Fruit fly (Drosophila melanogaster): ENCODE results near the gene sowah.
A peak's percentile ranks its signal among the peaks of the same experiment; 100 is the strongest.

The sowah gene

DNA sequence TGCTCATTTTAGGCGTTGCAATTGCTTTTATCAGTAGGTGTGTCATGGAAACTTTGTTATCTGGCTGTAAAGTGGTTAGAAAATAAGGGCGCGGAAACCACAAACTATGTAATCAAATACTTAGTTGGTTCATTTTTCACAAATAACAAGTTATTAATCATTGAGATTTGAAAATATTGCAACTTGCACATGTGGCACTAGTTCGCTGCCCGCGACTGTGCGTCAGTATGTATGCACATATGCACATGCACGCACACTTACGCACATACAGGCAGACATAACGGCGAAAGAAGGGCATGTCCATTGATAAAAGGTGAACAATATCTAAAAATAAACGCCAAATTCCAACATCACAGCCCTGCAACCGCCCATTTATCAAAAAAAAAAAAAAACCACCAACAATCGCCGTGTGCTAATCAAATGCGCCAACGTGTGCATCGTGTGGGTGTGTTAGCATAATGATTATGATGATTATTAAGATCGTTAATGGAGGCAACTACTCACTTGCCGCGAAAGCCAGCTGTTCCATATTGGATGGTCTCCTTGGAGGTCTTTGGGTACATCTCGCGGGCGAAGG, 42.8 kb downstream of the sowah start (continued):
- TF ChIP-seq sim (GFP tag; IDR thresholded peaks at IDR 0.05) (no peak), CG12071 (GFP tag; optimal IDR thresholded peaks at IDR 0.05) (peak; percentile 25), CG10366 (GFP tag; IDR thresholded peaks at IDR 0.05) (peak; percentile 54), Hr78 (GFP tag; optimal IDR thresholded peaks at IDR 0.05) (peak in 1 of 2 experiments; percentile 53), CG33213 (GFP tag; optimal IDR thresholded peaks at IDR 0.05) (no peak), CG18599 (GFP tag; optimal IDR thresholded peaks at IDR 0.05) (peak; percentile 33), CG15514 (GFP tag; optimal IDR thresholded peaks at IDR 0.05) (peak; percentile 9), mam (GFP tag; optimal IDR thresholded peaks at IDR 0.05) (peak; percentile 26), CG7372 (GFP tag; IDR thresholded peaks at IDR 0.05) (no peak), Mad (GFP tag; optimal IDR thresholded peaks at IDR 0.05) (peak; percentile 1), CG4404 (GFP tag; IDR thresholded peaks at IDR 0.05) (0 out of 2 replicates have a peak, but pooled peaks have one; percentile 11), lmd (GFP tag; IDR thresholded peaks at IDR 0.05) (peak; percentile 55), Meics (GFP tag; optimal IDR thresholded peaks at IDR 0.05) (peak; percentile 40), row (GFP tag; IDR thresholded peaks at IDR 0.05) (peak; percentile 39; the same call in 1 of the 3 replicates), Oaz (GFP tag; IDR thresholded peaks at IDR 0.05) (0 out of 2 replicates have a peak, but pooled peaks have one; percentile 13), CG3995 (GFP tag; optimal IDR thresholded peaks at IDR 0.05) (no peak), CG6854 (GFP tag; optimal IDR thresholded peaks at IDR 0.05) (no peak), ssp (GFP tag; IDR thresholded peaks at IDR 0.05) (no peak), CG14050 (GFP tag; IDR thresholded peaks at IDR 0.05) (peak; percentile 48; the same call in 1 of the 3 replicates), ERR (GFP tag; optimal IDR thresholded peaks at IDR 0.05) (no peak), tgo (GFP tag; IDR thresholded peaks at IDR 0.05) (peak; percentile 34; the same call in 2 of the 3 replicates), CG11695 (GFP tag; IDR thresholded peaks at IDR 0.05) (peak; percentile 47), nerfin-2 (GFP tag; IDR thresholded peaks at IDR 0.05; ENCODE audit: partially characterized antibody) (no peak), otp (GFP tag; IDR thresholded peaks at IDR 0.05) (0 out of 3 replicates have a peak, but pooled peaks have one; percentile 43), ATbp (GFP tag; optimal IDR thresholded peaks at IDR 0.05) (peak; percentile 40), luna (GFP tag; optimal IDR thresholded peaks at IDR 0.05) (no peak), lov (optimal IDR thresholded peaks at IDR 0.05) (no peak), lov (GFP tag; IDR thresholded peaks at IDR 0.05) (peak; percentile 85), exex (tag; optimal IDR thresholded peaks at IDR 0.05) (no peak), CG10274 (GFP tag; optimal IDR thresholded peaks at IDR 0.05) (no peak), CG11093 (GFP tag; IDR thresholded peaks at IDR 0.05) (no peak), CG8944 (GFP tag; optimal IDR thresholded peaks at IDR 0.05) (peak; percentile 53), hbn (GFP tag; IDR thresholded peaks at IDR 0.05; ENCODE audit: partially characterized antibody) (no peak), PHDP (tag; optimal IDR thresholded peaks at IDR 0.05) (peak; percentile 48), cg (GFP tag; optimal IDR thresholded peaks at IDR 0.05) (peak; percentile 61), CG7786 (GFP tag; optimal IDR thresholded peaks at IDR 0.05) (peak; percentile 2), CG2889 (GFP tag; IDR thresholded peaks at IDR 0.05) (no peak), CG18011 (GFP tag; optimal IDR thresholded peaks at IDR 0.05) (peak; percentile 38), her (GFP tag; optimal IDR thresholded peaks at IDR 0.05) (no peak), CG10654 (GFP tag; optimal IDR thresholded peaks at IDR 0.05) (peak; percentile 5), run (tag; optimal IDR thresholded peaks at IDR 0.05) (peak; percentile 55), wdn (GFP tag; IDR thresholded peaks at IDR 0.05) (peak; percentile 22; the same call in 1 of the 2 replicates), Sry-δ (GFP tag; optimal IDR thresholded peaks at IDR 0.05) (no peak), CG15601 (tag; optimal IDR thresholded peaks at IDR 0.05) (peak; percentile 44), CG30431 (GFP tag; optimal IDR thresholded peaks at IDR 0.05) (no peak), MESR4 (GFP tag; optimal IDR thresholded peaks at IDR 0.05) (peak; percentile 31), Dll (GFP tag; IDR thresholded peaks at IDR 0.05; ENCODE audit: partially characterized antibody) (no peak), so (GFP tag; IDR thresholded peaks at IDR 0.05) (peak; percentile 56; the same call in 1 of the 3 replicates), sc (optimal IDR thresholded peaks at IDR 0.05) (no peak), sc (GFP tag; optimal IDR thresholded peaks at IDR 0.05) (peak; percentile 5)
